Fruit fly (Drosophila melanogaster) whole organism, pupa: Measurements from ENCODE around the gene Bx.

Experiments
- CG10348 ChIP-seq: fragments of 200-800 bp; sonication (Bioruptor generic); IDR thresholded peaks from 2 replicates; pipeline ENCODE4 v1.3.6; 2022; ENCODE audit warnings: missing biosample characterization, missing genetic modification characterization
- CG12605 ChIP-seq: fragments of 200-800 bp; sonication (Bioruptor generic); IDR thresholded peaks from 2 replicates; pipeline ENCODE4 v1.3.6; 2022; ENCODE audit warnings: missing biosample characterization, missing genetic modification characterization
- CG13204 ChIP-seq: fragments of 200-800 bp; sonication (Bioruptor generic); optimal IDR thresholded peaks from 2 replicates; lab custom pipeline; 2018; ENCODE audit warnings: missing biosample characterization, mild to moderate bottlenecking, missing genetic modification characterization, moderate library complexity
- CG14655 ChIP-seq: fragments of 200-800 bp; sonication (Bioruptor generic); optimal IDR thresholded peaks from 3 replicates; lab custom pipeline; 2017; ENCODE audit warnings: mild to moderate bottlenecking, missing biosample characterization, missing genetic modification reagents, missing genetic modification characterization
- CG15710 ChIP-seq: fragments of 200-800 bp; sonication (Bioruptor generic); optimal IDR thresholded peaks from 2 replicates; lab custom pipeline; 2018; ENCODE audit warnings: missing biosample characterization, mild to moderate bottlenecking, missing genetic modification characterization, moderate library complexity
- CG17806 ChIP-seq: fragments of 200-800 bp; sonication (Bioruptor generic); optimal IDR thresholded peaks from 2 replicates; lab custom pipeline; 2018; ENCODE audit warnings: missing biosample characterization, mild to moderate bottlenecking, missing genetic modification characterization, moderate library complexity
- CG32121 ChIP-seq: fragments of 200-800 bp; sonication (Bioruptor generic); IDR thresholded peaks from 2 replicates; pipeline ENCODE4 v1.3.6; 2022; ENCODE audit warnings: missing biosample characterization, missing genetic modification characterization
- CG34367 ChIP-seq: fragments of 200-800 bp; sonication (Bioruptor generic); optimal IDR thresholded peaks from 2 replicates; lab custom pipeline; 2018; ENCODE audit warnings: missing biosample characterization, mild to moderate bottlenecking, missing genetic modification characterization
- CG4496 ChIP-seq: fragments of 200-800 bp; sonication (Bioruptor generic); IDR thresholded peaks from 3 replicates; pipeline ENCODE4 v1.3.6; 2022; ENCODE audit warnings: missing biosample characterization, missing genetic modification characterization
- CG8159 ChIP-seq: fragments of 200-800 bp; sonication (Bioruptor generic); optimal IDR thresholded peaks from 3 replicates; lab custom pipeline; 2018; ENCODE audit warnings: missing biosample characterization, mild to moderate bottlenecking, missing genetic modification characterization, moderate library complexity
- CG8301 ChIP-seq: fragments of 200-800 bp; sonication (Bioruptor generic); optimal IDR thresholded peaks from 2 replicates; lab custom pipeline; 2018; ENCODE audit warnings: missing biosample characterization, mild to moderate bottlenecking, missing genetic modification characterization
- CG9948 ChIP-seq: fragments of 200-800 bp; sonication (Bioruptor generic); optimal IDR thresholded peaks from 2 replicates; lab custom pipeline; 2018; ENCODE audit warnings: missing biosample characterization, mild to moderate bottlenecking, missing genetic modification characterization, moderate library complexity
- D1 ChIP-seq: fragments of 200-800 bp; sonication (Bioruptor generic); optimal IDR thresholded peaks from 2 replicates; lab custom pipeline; 2018; ENCODE audit warnings: missing biosample characterization, mild to moderate bottlenecking, missing genetic modification characterization, moderate library complexity
- EcR ChIP-seq: fragments of 200-800 bp; sonication (Bioruptor generic); optimal IDR thresholded peaks from 3 replicates; lab custom pipeline; 2019; ENCODE audit warnings: missing biosample characterization, missing genetic modification characterization, mild to moderate bottlenecking, moderate library complexity, missing genetic modification reagents
- Ets98B ChIP-seq: fragments of 200-800 bp; sonication (Bioruptor generic); IDR thresholded peaks from 2 replicates; pipeline ENCODE4 v1.3.6; 2022; ENCODE audit warnings: missing biosample characterization, missing genetic modification characterization
- Pif1A ChIP-seq: fragments of 200-800 bp; sonication (Bioruptor generic); optimal IDR thresholded peaks from 3 replicates; lab custom pipeline; 2016; ENCODE audit warnings: missing biosample characterization, missing genetic modification characterization
- Pif1B ChIP-seq: fragments of 200-800 bp; sonication (Bioruptor generic); optimal IDR thresholded peaks from 3 replicates; lab custom pipeline; 2016; ENCODE audit warnings: missing biosample characterization, missing genetic modification characterization
- Snoo ChIP-seq: fragments of 200-800 bp; sonication (Bioruptor generic); optimal IDR thresholded peaks from 3 replicates; lab custom pipeline; 2017; ENCODE audit warnings: missing biosample characterization, mild to moderate bottlenecking, missing genetic modification characterization, inconsistent platforms
- fd96Ca ChIP-seq: fragments of 200-800 bp; sonication (Bioruptor generic); IDR thresholded peaks from 3 replicates; pipeline ENCODE4 v1.3.6; 2022; ENCODE audit warnings: missing biosample characterization, missing genetic modification characterization
- gl ChIP-seq: fragments of 200-800 bp; sonication (Bioruptor generic); optimal IDR thresholded peaks from 2 replicates; lab custom pipeline; 2018; ENCODE audit warnings: missing biosample characterization, mild to moderate bottlenecking, missing genetic modification characterization
- rn ChIP-seq: fragments of 200-800 bp; sonication (Bioruptor generic); IDR thresholded peaks from 2 replicates; pipeline ENCODE4 v1.3.6; 2022; ENCODE audit warnings: missing biosample characterization, missing genetic modification characterization

Bx gene

dm6 chrX:18515205-18515921, at the start of gene Bx, which contains the start of gene HisRS:
Gene Bx, plus strand, starts transcription at chrX:18515428.
Gene HisRS, plus strand, starts transcription at chrX:18515428.
- TF ChIP-seq CG17806 (tag; lab: Kevin White, UChicago) (no peak), CG4496 (peak; percentile 9; the same call in 2 of the 3 replicates), EcR (GFP tag; lab: Kevin White, UChicago) (peak; percentile 31)

dm6 chrX:18467881-18468280, 47.3 kb upstream of the Bx start:
- TF ChIP-seq CG12605 (GFP tag; lab: Robert Waterston, UW): no peak
- TF ChIP-seq CG32121 (GFP tag; lab: Robert Waterston, UW): no peak
- no peak for TF ChIP-seq CG34367
- TF ChIP-seq CG8301 (tag; lab: Kevin White, UChicago): no peak
- no peak for TF ChIP-seq Ets98B (GFP tag; lab: Robert Waterston, UW)
- TF ChIP-seq CG13204 (GFP tag; lab: Kevin White, UChicago): no peak
- TF ChIP-seq Pif1A (GFP tag; lab: Kevin White, UChicago): no peak
- TF ChIP-seq CG15710 (tag; lab: Kevin White, UChicago): no peak
- TF ChIP-seq CG8159 (tag; lab: Kevin White, UChicago): no peak
- TF ChIP-seq rn (GFP tag; lab: Robert Waterston, UW): no peak
- TF ChIP-seq CG14655 (GFP tag; lab: Kevin White, UChicago): no peak
- TF ChIP-seq, all 21 proteins: peak for 0

dm6 chrX:18479307-18480134, 35.7 kb upstream of the Bx start, which contains the start of gene CG32547:
Gene CG32547, minus strand, starts transcription at chrX:18479487.
- peak; percentile 18 for TF ChIP-seq CG8159 (tag; lab: Kevin White, UChicago)
- TF ChIP-seq fd96Ca (GFP tag; lab: Robert Waterston, UW): no peak
- peak; percentile 19 for TF ChIP-seq CG8301 (tag; lab: Kevin White, UChicago)
- TF ChIP-seq rn (GFP tag; lab: Robert Waterston, UW): no peak
- no peak for TF ChIP-seq CG9948 (tag; lab: Kevin White, UChicago)
- TF ChIP-seq CG32121 (GFP tag; lab: Robert Waterston, UW): 0 out of 2 replicates have a peak, but pooled peaks have one; percentile 22
- no peak for TF ChIP-seq EcR (GFP tag; lab: Kevin White, UChicago)
- TF ChIP-seq Snoo (tag; lab: Kevin White, UChicago): no peak
- TF ChIP-seq Ets98B (GFP tag; lab: Robert Waterston, UW): peak; percentile 28; the same call in 1 of the 2 replicates
- TF ChIP-seq Pif1A (GFP tag; lab: Kevin White, UChicago): peak; percentile 21
- peak; percentile 13 for TF ChIP-seq Pif1B (GFP tag; lab: Kevin White, UChicago)
- no peak for TF ChIP-seq gl (tag; lab: Kevin White, UChicago)
- TF ChIP-seq D1 (tag; lab: Kevin White, UChicago): no peak
- no peak for TF ChIP-seq CG10348 (GFP tag; lab: Robert Waterston, UW)
- peak; percentile 32 for TF ChIP-seq CG17806 (tag; lab: Kevin White, UChicago)
- peak; percentile 42; the same call in 2 of the 3 replicates for TF ChIP-seq CG4496
- TF ChIP-seq CG12605 (GFP tag; lab: Robert Waterston, UW): no peak
- no peak for TF ChIP-seq CG13204 (GFP tag; lab: Kevin White, UChicago)
- no peak for TF ChIP-seq CG15710 (tag; lab: Kevin White, UChicago)
- no peak for TF ChIP-seq CG34367
- TF ChIP-seq CG14655 (GFP tag; lab: Kevin White, UChicago): peak; percentile 3

dm6 chrX:18482537-18482936, 32.7 kb upstream of the Bx start:
- TF ChIP-seq CG34367: no peak
- TF ChIP-seq rn (GFP tag; lab: Robert Waterston, UW): no peak
- no peak for TF ChIP-seq CG14655 (GFP tag; lab: Kevin White, UChicago)
- no peak for TF ChIP-seq CG13204 (GFP tag; lab: Kevin White, UChicago)
- no peak for TF ChIP-seq CG8159 (tag; lab: Kevin White, UChicago)
- TF ChIP-seq gl (tag; lab: Kevin White, UChicago): no peak
- no peak for TF ChIP-seq CG8301 (tag; lab: Kevin White, UChicago)
- no peak for TF ChIP-seq CG15710 (tag; lab: Kevin White, UChicago)
- no peak for TF ChIP-seq Ets98B (GFP tag; lab: Robert Waterston, UW)
- no peak for TF ChIP-seq D1 (tag; lab: Kevin White, UChicago)
- no peak for TF ChIP-seq CG17806 (tag; lab: Kevin White, UChicago)
- TF ChIP-seq CG10348 (GFP tag; lab: Robert Waterston, UW): no peak
- TF ChIP-seq Pif1A (GFP tag; lab: Kevin White, UChicago): no peak
- TF ChIP-seq fd96Ca (GFP tag; lab: Robert Waterston, UW): no peak
- no peak for TF ChIP-seq Snoo (tag; lab: Kevin White, UChicago)
- no peak for TF ChIP-seq CG12605 (GFP tag; lab: Robert Waterston, UW)
- TF ChIP-seq Pif1B (GFP tag; lab: Kevin White, UChicago): no peak
- TF ChIP-seq CG4496: no peak
